Worm (Caenorhabditis elegans): Measurements from ENCODE around the gene K09C6.10.
"Not testable (repeated sequence)": the region's sequence is repeated elsewhere in the genome, so short reads cannot be mapped to it uniquely, and the experiment has no call there.

Gene K09C6.10

DNA sequence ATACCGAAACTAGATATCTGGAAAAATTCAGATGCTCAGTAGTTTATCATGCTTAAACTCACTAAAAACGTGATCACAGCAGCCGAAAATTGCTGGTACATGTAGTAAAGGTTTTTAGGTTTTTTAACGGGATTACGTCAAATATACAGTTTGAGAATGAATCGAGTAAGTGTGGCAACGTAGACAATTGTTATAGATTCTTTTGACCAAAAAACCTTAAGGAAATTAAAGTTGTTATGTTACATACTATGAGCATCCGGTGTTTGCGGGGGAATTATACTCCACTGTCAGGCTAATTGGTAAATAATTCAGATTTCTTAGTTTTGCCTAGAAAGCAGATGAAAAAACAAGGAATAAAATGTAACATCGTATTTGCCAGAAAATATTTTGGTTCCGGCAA is 18.6 kb upstream of the K09C6.10 start, which contains the start of gene srx-32:
srx-32 (minus strand) TSS at position 101 of the 400 bp plus-strand sequence.
- peak in 1 of 2 experiments; percentile 30 for TF ChIP-seq unc-62 (GFP tag; optimal IDR thresholded peaks at IDR 0.05 in 1 of 2)
- not testable (repeated sequence) for TF ChIP-seq unc-62 (tag; optimal IDR thresholded peaks at IDR 0.05)

ce11 chrV:822922-823321 is 16.3 kb upstream of the K09C6.10 start, which contains the start of gene srx-31:
TSS of gene srx-31 (minus strand) at chrV:823022.
- TF ChIP-seq mdl-1 (tag; optimal IDR thresholded peaks at IDR 0.05); T26A8.4 (GFP tag; IDR thresholded peaks at IDR 0.05); attf-4 (tag; optimal IDR thresholded peaks at IDR 0.05): not testable (repeated sequence)

DNA sequence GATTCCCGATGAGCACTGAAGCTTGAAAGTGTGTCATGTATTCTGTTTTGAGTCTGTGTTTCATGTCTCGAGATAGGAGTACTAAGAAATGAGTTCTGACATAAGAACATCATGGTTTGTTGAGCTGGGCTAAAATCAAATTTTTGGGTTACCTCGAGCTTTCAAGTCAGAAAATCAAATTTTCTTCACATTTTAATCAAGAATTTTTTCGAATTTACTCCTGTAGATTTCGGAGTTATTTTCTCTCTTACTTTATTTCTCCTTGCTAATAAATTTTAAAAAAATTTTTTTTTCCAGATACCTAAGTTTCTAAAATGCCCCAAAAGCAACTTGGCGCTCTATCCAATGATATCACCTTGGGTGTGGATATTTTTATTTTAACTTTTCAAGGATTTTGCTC is 13.1 kb upstream of the K09C6.10 start, which contains the start of gene F41H8.2:
F41H8.2 (plus strand) TSS at position 301 of the 400 bp plus-strand sequence.
- TF ChIP-seq F44E2.7 (GFP tag; IDR thresholded peaks at IDR 0.05) (no peak), lin-15B (tag; optimal IDR thresholded peaks at IDR 0.05) (no peak), aha-1 (tag) (no peak), skn-1 (tag; optimal IDR thresholded peaks at IDR 0.05) (no peak)

DNA sequence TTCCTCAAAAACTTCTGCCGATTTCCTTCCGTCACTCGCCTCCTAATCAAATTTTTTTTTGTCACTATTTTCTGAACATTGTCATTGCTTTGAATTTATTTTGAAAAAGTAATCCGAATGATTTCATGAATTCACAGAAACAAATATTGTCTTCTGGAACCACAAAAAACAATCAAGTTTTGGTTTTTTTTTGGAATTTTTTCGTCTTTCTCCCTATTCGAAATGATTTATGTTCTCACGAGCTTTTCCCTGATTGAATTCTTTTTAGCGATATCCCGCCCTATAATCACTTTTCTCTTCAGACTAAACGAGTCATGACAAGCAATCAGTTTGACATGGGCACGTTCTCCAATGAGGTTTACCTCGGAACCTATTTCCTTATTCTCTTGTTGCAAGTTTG is 5.9 kb upstream of the K09C6.10 start, which contains the start of gene F41H8.1:
F41H8.1 (plus strand) TSS at position 301 of the 400 bp plus-strand sequence.
- no peak for TF ChIP-seq nhr-77 (tag; optimal IDR thresholded peaks at IDR 0.05)
- no peak for TF ChIP-seq skn-1 (tag; optimal IDR thresholded peaks at IDR 0.05)
- TF ChIP-seq snpc-4 (tag; optimal IDR thresholded peaks at IDR 0.05): no peak
- TF ChIP-seq gei-8 (GFP tag; optimal IDR thresholded peaks at IDR 0.05): no peak
- no peak for TF ChIP-seq Y105C5A.15 (GFP tag; IDR thresholded peaks at IDR 0.05)
- TF ChIP-seq nhr-111 (GFP tag; optimal IDR thresholded peaks at IDR 0.05): no peak
- TF ChIP-seq set-16 (GFP tag; IDR thresholded peaks at IDR 0.05): no peak
- TF ChIP-seq zag-1 (tag; optimal IDR thresholded peaks at IDR 0.05): no peak
- TF ChIP-seq nhr-48 (tag; optimal IDR thresholded peaks at IDR 0.05): no peak
- TF ChIP-seq lin-38 (GFP tag; IDR thresholded peaks at IDR 0.05): no peak
- TF ChIP-seq ceh-28 (tag; optimal IDR thresholded peaks at IDR 0.05): no peak
- TF ChIP-seq madf-5 (GFP tag; IDR thresholded peaks at IDR 0.05): no peak
- no peak for TF ChIP-seq fkh-10 (GFP tag; optimal IDR thresholded peaks at IDR 0.05)
- TF ChIP-seq Y5F2A.4 (GFP tag; optimal IDR thresholded peaks at IDR 0.05): no peak
- no peak for TF ChIP-seq spr-1 (tag; optimal IDR thresholded peaks at IDR 0.05)
- TF ChIP-seq hif-1 (tag; optimal IDR thresholded peaks at IDR 0.05): no peak
- no peak for TF ChIP-seq php-3 (GFP tag; IDR thresholded peaks at IDR 0.05)
- TF ChIP-seq daf-8 (GFP tag; IDR thresholded peaks at IDR 0.05): no peak
- TF ChIP-seq zip-2 (tag; optimal IDR thresholded peaks at IDR 0.05): no peak
- TF ChIP-seq F44E2.7 (GFP tag; IDR thresholded peaks at IDR 0.05): no peak

- TF ChIP-seq egl-43 (GFP tag; IDR thresholded peaks at IDR 0.05) (peak; percentile 62; the same call in 1 of the 2 replicates), Y48G9A.11 (GFP tag; IDR thresholded peaks at IDR 0.05) (no peak), set-16 (GFP tag; IDR thresholded peaks at IDR 0.05) (peak; percentile 99), pha-4 (GFP tag; IDR thresholded peaks at IDR 0.05) (peak; percentile 83; the same call in 1 of the 2 replicates), pha-4 (tag; optimal IDR thresholded peaks at IDR 0.05) (no peak), nhr-48 (tag; optimal IDR thresholded peaks at IDR 0.05) (no peak), spr-3 (GFP tag; optimal IDR thresholded peaks at IDR 0.05) (no peak)
Observed at ce11 chrV:842611-843010, 3.4 kb downstream of the K09C6.10 start.

DNA sequence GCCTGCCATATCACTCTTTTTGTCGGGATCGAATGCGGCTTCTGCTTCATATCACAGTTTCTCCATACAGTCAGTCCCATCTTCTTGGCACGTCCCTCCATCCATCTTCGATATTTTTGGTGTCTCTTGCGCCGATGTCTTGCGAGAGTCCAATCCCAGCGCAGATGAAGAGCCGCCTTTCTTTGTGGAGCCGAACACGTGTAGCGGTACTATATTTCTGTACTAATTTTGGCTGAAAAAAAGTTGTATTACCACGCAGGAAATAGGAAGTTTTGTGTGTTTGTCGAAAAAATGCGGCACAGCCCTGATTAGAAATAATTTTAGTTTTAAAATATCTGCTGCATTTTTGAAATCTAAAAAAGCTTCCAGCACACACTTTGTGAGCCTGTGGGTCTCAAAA is 3.9 kb downstream of the K09C6.10 start, which contains the start of gene K09C6.8:
K09C6.8 (minus strand) TSS at position 101 of the 400 bp plus-strand sequence.
- not testable (repeated sequence) for TF ChIP-seq dmd-8 (GFP tag; IDR thresholded peaks at IDR 0.05); nhr-11 (tag; optimal IDR thresholded peaks at IDR 0.05); R02D3.7 (tag; optimal IDR thresholded peaks at IDR 0.05)
